Fruit fly (Drosophila melanogaster): Measurements from ENCODE around the gene CG32095.

- TF ChIP-seq CG8478 (optimal IDR thresholded peaks at IDR 0.05) (no peak), CTCF (optimal IDR thresholded peaks at IDR 0.05) (peak in 1 of 2 experiments; percentile 12)
Measured at dm6 chr3L:11815220-11815797, 10.2 kb downstream of the CG32095 start, which contains the start of gene CG14130.

Measured in S2 (cell line).